Fruit fly (Drosophila melanogaster): ENCODE data around the gene B-H2.

Gene B-H2

dm6 chrX:17300609-17301208, 13.7 kb upstream of the B-H2 start (continued):
- TF ChIP-seq Ets21C (GFP tag; optimal IDR thresholded peaks at IDR 0.05) (peak; percentile 60), Sox14 (GFP tag; optimal IDR thresholded peaks at IDR 0.05) (peak; percentile 62), esn (GFP tag; optimal IDR thresholded peaks at IDR 0.05) (peak; percentile 54), CG31627 (GFP tag; optimal IDR thresholded peaks at IDR 0.05) (peak; percentile 56), ss (GFP tag; optimal IDR thresholded peaks at IDR 0.05) (peak; percentile 85 to 86), Eip93F (GFP tag; optimal IDR thresholded peaks at IDR 0.05) (peak; percentile 54), CG3919 (GFP tag; optimal IDR thresholded peaks at IDR 0.05) (peak; percentile 84), fd59A (GFP tag; optimal IDR thresholded peaks at IDR 0.05) (peak; percentile 76), fkh (GFP tag; optimal IDR thresholded peaks at IDR 0.05) (peak; percentile 48), CG16779 (tag; optimal IDR thresholded peaks at IDR 0.05) (peak; percentile 58), fd85E (GFP tag; optimal IDR thresholded peaks at IDR 0.05) (peak; percentile 52), CG15336 (GFP tag; IDR thresholded peaks at IDR 0.05) (peak; percentile 45; the same call in 1 of the 2 replicates), Blimp-1 (GFP tag; optimal IDR thresholded peaks at IDR 0.05) (peak; percentile 81), CG6792 (GFP tag; optimal IDR thresholded peaks at IDR 0.05) (peak; percentile 77), Eip75B (GFP tag; optimal IDR thresholded peaks at IDR 0.05) (peak; percentile 87), CG8319 (GFP tag; optimal IDR thresholded peaks at IDR 0.05) (peak; percentile 70), Sox15 (GFP tag; optimal IDR thresholded peaks at IDR 0.05) (peak; percentile 78), svp (GFP tag) (peak; percentile 89), CG6276 (GFP tag; optimal IDR thresholded peaks at IDR 0.05) (peak; percentile 61), pdm3 (GFP tag; optimal IDR thresholded peaks at IDR 0.05) (peak; percentile 69), OdsH (GFP tag; optimal IDR thresholded peaks at IDR 0.05) (peak; percentile 61), dsx (GFP tag; optimal IDR thresholded peaks at IDR 0.05; ENCODE audit: poor library complexity, severe bottlenecking) (peak; percentile 65), CG11294 (GFP tag; IDR thresholded peaks at IDR 0.05) (peak; percentile 27; the same call in 1 of the 2 replicates), CG6854 (GFP tag; optimal IDR thresholded peaks at IDR 0.05) (peak; percentile 76)

- TF ChIP-seq Smox (GFP tag; optimal IDR thresholded peaks at IDR 0.05) (no peak), dac (GFP tag; optimal IDR thresholded peaks at IDR 0.05) (no peak), fd59A (GFP tag; optimal IDR thresholded peaks at IDR 0.05) (no peak), CG11762 (GFP tag; optimal IDR thresholded peaks at IDR 0.05; ENCODE audit: insufficient read depth) (no peak), CG6792 (GFP tag; optimal IDR thresholded peaks at IDR 0.05) (no peak), CG6163 (GFP tag; IDR thresholded peaks at IDR 0.05) (0 out of 3 replicates have a peak, but pooled peaks have one; percentile 7), Hr38 (GFP tag; optimal IDR thresholded peaks at IDR 0.05) (no peak), CG6854 (GFP tag; optimal IDR thresholded peaks at IDR 0.05) (no peak), Lpt (GFP tag; optimal IDR thresholded peaks at IDR 0.05) (no peak), Hr4 (GFP tag; optimal IDR thresholded peaks at IDR 0.05) (no peak), svp (GFP tag) (peak; percentile 13), CG10669 (GFP tag; optimal IDR thresholded peaks at IDR 0.05) (no peak), CG4318 (GFP tag; optimal IDR thresholded peaks at IDR 0.05) (no peak), Eip75B (GFP tag; optimal IDR thresholded peaks at IDR 0.05) (no peak), pdm3 (GFP tag; optimal IDR thresholded peaks at IDR 0.05) (no peak), fd85E (GFP tag; optimal IDR thresholded peaks at IDR 0.05) (no peak), eg (GFP tag; IDR thresholded peaks at IDR 0.05) (0 out of 3 replicates have a peak, but pooled peaks have one; percentile 24), salr (GFP tag; optimal IDR thresholded peaks at IDR 0.05) (no peak), fkh (GFP tag; optimal IDR thresholded peaks at IDR 0.05) (peak; percentile 6), vri (GFP tag; optimal IDR thresholded peaks at IDR 0.05) (peak; percentile 19), Eip78C (GFP tag) (peak; percentile 66), Gug (GFP tag; IDR thresholded peaks at IDR 0.05) (no peak), Met (GFP tag; optimal IDR thresholded peaks at IDR 0.05) (no peak), topi (GFP tag; optimal IDR thresholded peaks at IDR 0.05) (no peak), ss (GFP tag; optimal IDR thresholded peaks at IDR 0.05) (peak in 1 of 2 experiments; percentile 27), Ets21C (GFP tag; optimal IDR thresholded peaks at IDR 0.05) (no peak), CG11294 (GFP tag; IDR thresholded peaks at IDR 0.05) (no peak)
Measured at dm6 chrX:17301705-17302104, 12.7 kb upstream of the B-H2 start, which contains the start of gene Fim. TSS of gene Fim (minus strand) at chrX:17301929.

Data from whole organism, prepupa.